Worm (Caenorhabditis elegans): ENCODE data around the gene ZK546.2.
"Not testable (repeated sequence)": the region's sequence is repeated elsewhere in the genome, so short reads cannot be mapped to it uniquely, and the experiment has no call there.

Gene ZK546.2

ce11 chrII:4945695-4946094 lies at the start of gene ZK546.2, which contains the start of gene gldi-11:
Gene ZK546.2 (plus strand): TSS chrII:4946027.
Gene gldi-11 (minus strand): TSS chrII:4945789.
- peak; percentile 13 for TF ChIP-seq skn-1 (tag; optimal IDR thresholded peaks at IDR 0.05)
- TF ChIP-seq nhr-43 (tag; optimal IDR thresholded peaks at IDR 0.05; ENCODE audit: poor library complexity, severe bottlenecking), result no peak
- no peak for TF ChIP-seq egl-27 (tag; optimal IDR thresholded peaks at IDR 0.05)
- peak; percentile 55 for TF ChIP-seq pha-4 (tag; optimal IDR thresholded peaks at IDR 0.05)
- TF ChIP-seq sea-2 (GFP tag; optimal IDR thresholded peaks at IDR 0.05), result no peak
- peak; percentile 11 for TF ChIP-seq elt-2 (tag; optimal IDR thresholded peaks at IDR 0.05)
- TF ChIP-seq fkh-2 (tag; optimal IDR thresholded peaks at IDR 0.05), result no peak
- TF ChIP-seq snpc-4 (tag; optimal IDR thresholded peaks at IDR 0.05), result no peak
- no peak for TF ChIP-seq eor-1 (tag; optimal IDR thresholded peaks at IDR 0.05)
- no peak for TF ChIP-seq lin-15B (tag; optimal IDR thresholded peaks at IDR 0.05)
- TF ChIP-seq lin-39 (tag; optimal IDR thresholded peaks at IDR 0.05), result no peak
- TF ChIP-seq pqm-1 (tag; optimal IDR thresholded peaks at IDR 0.05), result no peak
- TF ChIP-seq lsy-12 (tag; optimal IDR thresholded peaks at IDR 0.05), result no peak
- no peak for TF ChIP-seq nhr-11 (tag; optimal IDR thresholded peaks at IDR 0.05)
- no peak for TF ChIP-seq nhr-76 (tag; optimal IDR thresholded peaks at IDR 0.05)
- TF ChIP-seq elt-1 (tag; optimal IDR thresholded peaks at IDR 0.05), result no peak
- TF ChIP-seq ztf-4 (tag; optimal IDR thresholded peaks at IDR 0.05), result no peak
- no peak for TF ChIP-seq ceh-9 (tag; optimal IDR thresholded peaks at IDR 0.05)
- TF ChIP-seq egl-5 (tag; optimal IDR thresholded peaks at IDR 0.05), result no peak
- no peak for TF ChIP-seq ceh-28 (tag; optimal IDR thresholded peaks at IDR 0.05)
- no peak for TF ChIP-seq ZK546.5 (tag; optimal IDR thresholded peaks at IDR 0.05)
- TF ChIP-seq hmg-11 (tag; optimal IDR thresholded peaks at IDR 0.05), result peak; percentile 23
- no peak for TF ChIP-seq aly-2 (tag; optimal IDR thresholded peaks at IDR 0.05)
- TF ChIP-seq elt-3 (tag; optimal IDR thresholded peaks at IDR 0.05), result no peak
- no peak for TF ChIP-seq jun-1 (tag; optimal IDR thresholded peaks at IDR 0.05)
- TF ChIP-seq ztf-11 (tag; optimal IDR thresholded peaks at IDR 0.05), result no peak
- no peak for TF ChIP-seq unc-62 (GFP tag; optimal IDR thresholded peaks at IDR 0.05)
- peak; percentile 16 for TF ChIP-seq nfya-1 (tag; optimal IDR thresholded peaks at IDR 0.05; ENCODE audit: insufficient read depth)

DNA sequence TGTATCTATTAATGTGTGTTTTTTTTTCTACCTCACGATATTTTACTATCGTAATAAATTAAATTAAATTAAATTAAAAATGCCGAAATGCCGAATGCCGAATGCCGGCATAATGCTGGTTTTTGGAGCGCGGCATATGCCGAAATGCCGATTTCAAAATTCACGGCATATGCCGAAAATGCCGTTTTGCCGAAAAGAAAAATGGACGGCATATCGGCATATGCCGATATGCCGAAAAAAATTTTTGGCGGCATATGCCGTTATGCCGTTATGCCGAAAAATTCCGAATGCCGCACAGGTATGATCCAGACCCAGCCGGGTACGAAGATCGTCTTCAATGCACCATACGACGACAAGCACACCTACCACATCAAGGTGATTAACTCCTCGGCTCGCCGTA lies 47.3 kb upstream of the ZK546.2 start, which contains the start of gene msp-32:
msp-32 (plus strand) TSS at position 301 of the 400 bp plus-strand sequence.
- TF ChIP-seq fos-1, mml-1, snpc-4 (tag; optimal IDR thresholded peaks at IDR 0.05): not testable (repeated sequence)

ce11 chrII:4902035-4902434 lies 43.8 kb upstream of the ZK546.2 start, which contains the start of gene R05F9.9:
Gene R05F9.9 (minus strand): TSS chrII:4902100.
- TF ChIP-seq lin-39 (tag; optimal IDR thresholded peaks at IDR 0.05) (no peak), mml-1 (tag; optimal IDR thresholded peaks at IDR 0.05) (no peak), fos-1 (tag; optimal IDR thresholded peaks at IDR 0.05) (no peak), pha-4 (tag; optimal IDR thresholded peaks at IDR 0.05) (peak; percentile 69), skn-1 (tag; optimal IDR thresholded peaks at IDR 0.05) (no peak), ceh-9 (tag; optimal IDR thresholded peaks at IDR 0.05) (no peak), ceh-28 (tag; optimal IDR thresholded peaks at IDR 0.05) (peak; percentile 52), lin-15B (tag; optimal IDR thresholded peaks at IDR 0.05) (peak; percentile 33), nhr-28 (tag; optimal IDR thresholded peaks at IDR 0.05) (no peak), nfya-1 (tag; optimal IDR thresholded peaks at IDR 0.05; ENCODE audit: insufficient read depth) (peak; percentile 60), nhr-25 (tag; optimal IDR thresholded peaks at IDR 0.05) (peak; percentile 45), daf-12 (tag; optimal IDR thresholded peaks at IDR 0.05) (no peak), nhr-23 (tag; optimal IDR thresholded peaks at IDR 0.05) (no peak), pqm-1 (tag; optimal IDR thresholded peaks at IDR 0.05) (no peak), ZK546.5 (tag; optimal IDR thresholded peaks at IDR 0.05) (no peak), aly-2 (tag; optimal IDR thresholded peaks at IDR 0.05) (no peak), egl-5 (tag; optimal IDR thresholded peaks at IDR 0.05) (no peak), ztf-11 (tag; optimal IDR thresholded peaks at IDR 0.05) (no peak), egl-27 (tag; optimal IDR thresholded peaks at IDR 0.05) (no peak), elt-2 (tag; optimal IDR thresholded peaks at IDR 0.05) (peak; percentile 64), ama-1 (optimal IDR thresholded peaks at IDR 0.05) (peak; percentile 85), jun-1 (tag; optimal IDR thresholded peaks at IDR 0.05) (no peak), ceh-16 (tag; optimal IDR thresholded peaks at IDR 0.05) (no peak), unc-62 (GFP tag; optimal IDR thresholded peaks at IDR 0.05) (no peak), eor-1 (tag; optimal IDR thresholded peaks at IDR 0.05) (no peak), nhr-67 (tag; optimal IDR thresholded peaks at IDR 0.05) (no peak), fkh-2 (tag; optimal IDR thresholded peaks at IDR 0.05) (no peak), nhr-237 (tag; optimal IDR thresholded peaks at IDR 0.05) (no peak)
